Worm (Caenorhabditis elegans) whole organism, L4 larva: ENCODE data around the gene Y94H6A.12.

Experiments used
- R02D3.7 ChIP-seq: fragments of 150-350 bp; sonication (generic microtip); optimal IDR thresholded peaks from 3 replicates; lab custom pipeline; 2014; ENCODE audit warnings: missing biosample characterization, missing genetic modification characterization
- ZK546.5 ChIP-seq, 2 experiments: sonication (generic microtip); optimal IDR thresholded peaks; 2 replicates each; lab custom pipeline; 2017; ENCODE audit warnings: missing biosample characterization in 2 of 2, missing genetic modification characterization in 2 of 2
- ceh-44 ChIP-seq: fragments of 200-800 bp; sonication (Bioruptor generic); IDR thresholded peaks from 2 replicates; pipeline ENCODE4 v1.3.6; 2022; ENCODE audit warnings: missing genetic modification reagents, missing genetic modification characterization, missing compliant biosample characterization
- ceh-82 ChIP-seq: sonication (generic microtip); optimal IDR thresholded peaks from 2 replicates; lab custom pipeline; 2017; ENCODE audit warnings: missing biosample characterization, missing genetic modification characterization
- ces-1 ChIP-seq: fragments of 150-350 bp; sonication (generic microtip); optimal IDR thresholded peaks from 4 replicates; lab custom pipeline; 2014; ENCODE audit warnings: missing biosample characterization, missing genetic modification reagents, missing genetic modification characterization
- mdl-1 ChIP-seq, 2 experiments: fragments of 150-350 bp in 1 of 2; sonication (generic microtip) in 1 of 2; optimal IDR thresholded peaks; 2 replicates each; lab custom pipeline; 2014 to 2017; ENCODE audit warnings: missing biosample characterization in 2 of 2, missing genetic modification characterization in 2 of 2
- nhr-11 ChIP-seq: fragments of 150-350 bp; optimal IDR thresholded peaks from 2 replicates; lab custom pipeline; 2014; ENCODE audit warnings: missing biosample characterization, missing genetic modification characterization
- pqm-1 ChIP-seq: sonication (generic microtip); optimal IDR thresholded peaks from 2 replicates; lab custom pipeline; 2017; ENCODE audit warnings: missing biosample characterization, missing genetic modification characterization
- unc-62 ChIP-seq, 3 experiments: fragments of 150-350 bp in 1 of 3; sonication (generic microtip); optimal IDR thresholded peaks in 2 of 3; peaks in 1 of 3; 1 replicate in 1 of 3; 2 replicates in 2 of 3; lab custom pipeline; 2014 to 2017; ENCODE audit warnings: missing biosample characterization in 3 of 3, missing genetic modification characterization in 3 of 3, missing genetic modification reagents in 3 of 3, missing genotype in 1 of 3

- TF ChIP-seq nhr-11 (peak; percentile 24), pqm-1 (tag; lab: Kevin White, UChicago) (no peak), unc-62 (GFP tag; optimal IDR thresholded peaks at IDR 0.05 in 1 of 2; lab: Kevin White, UChicago) (no peak), unc-62 (tag; optimal IDR thresholded peaks at IDR 0.05; lab: Kevin White, UChicago) (no peak), ceh-44 (GFP tag; lab: Robert Waterston, UW) (no peak), R02D3.7 (tag; lab: Kevin White, UChicago) (no peak), mdl-1 (tag; optimal IDR thresholded peaks at IDR 0.05; lab: Kevin White, UChicago) (peak in 1 of 2 experiments; percentile 52), ZK546.5 (tag; optimal IDR thresholded peaks at IDR 0.05; lab: Kevin White, UChicago) (no peak), ceh-82 (no peak), ces-1 (GFP tag; lab: Kevin White, UChicago) (no peak)
These were observed 12.9 kb upstream of the Y94H6A.12 start, which contains the start of gene ubxn-2 for ce11 chrIV:2725784-2726183.
